Fruit fly (Drosophila melanogaster): ENCODE measurements around the gene cact.
A peak's percentile ranks its signal among the peaks of the same experiment; 100 is the strongest.

The cact gene

DNA sequence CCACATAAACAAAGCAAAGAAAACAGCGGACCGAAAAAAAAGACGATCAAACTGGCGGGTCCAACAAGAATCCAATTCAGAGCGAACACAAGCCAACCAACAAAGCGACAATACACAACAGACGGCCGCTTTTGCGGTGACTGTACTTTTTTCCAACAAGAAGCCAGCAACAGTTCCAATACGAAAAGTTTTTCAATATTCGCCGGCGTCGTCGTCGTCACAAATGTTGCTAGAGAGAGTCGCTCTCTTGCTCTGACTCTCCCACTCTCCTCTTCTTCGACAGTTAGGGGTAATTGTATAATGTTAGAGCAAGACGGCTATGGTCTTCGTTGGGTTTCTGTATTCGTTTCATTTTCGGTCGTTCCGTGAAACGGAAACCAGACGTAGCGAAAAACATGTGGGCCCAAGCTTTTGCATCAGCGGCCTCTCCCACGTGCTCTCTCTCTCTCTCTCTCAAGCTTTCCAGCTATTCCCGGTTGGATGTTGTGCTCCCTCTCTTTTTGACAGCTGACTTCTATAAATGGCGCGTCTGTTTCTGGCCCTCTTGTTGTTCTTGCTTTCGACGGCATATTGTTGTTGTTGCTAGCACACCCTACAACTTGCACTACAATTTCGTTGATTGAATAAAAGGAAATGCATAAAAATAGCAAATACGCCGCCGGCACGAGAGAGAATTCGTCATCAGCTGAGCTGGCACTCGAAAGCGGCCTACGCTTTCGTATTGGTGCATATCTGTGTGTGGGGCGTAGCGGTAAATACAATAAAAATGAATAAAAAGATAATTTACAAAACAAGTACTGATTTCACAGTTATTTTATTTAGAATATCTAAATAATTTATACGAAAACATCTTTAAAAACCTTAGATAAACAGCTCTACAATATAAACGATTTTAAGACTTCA lies 56.5 kb downstream of the cact start:
- peak; percentile 93 for TF ChIP-seq CG12768 (GFP tag; optimal IDR thresholded peaks at IDR 0.05)
- TF ChIP-seq Hr96 (GFP tag; optimal IDR thresholded peaks at IDR 0.05) = peak; percentile 89
- peak; percentile 84 for TF ChIP-seq Crg-1 (GFP tag; optimal IDR thresholded peaks at IDR 0.05)
- peak; percentile 65 for TF ChIP-seq CG14711 (tag; optimal IDR thresholded peaks at IDR 0.05)
- peak; percentile 52 for TF ChIP-seq Clk (GFP tag; optimal IDR thresholded peaks at IDR 0.05)
- TF ChIP-seq CG33017 (tag; optimal IDR thresholded peaks at IDR 0.05) = peak; percentile 85
- peak; percentile 99 for TF ChIP-seq kay (GFP tag; ENCODE audit: borderline replicate concordance)
- peak; percentile 99 for TF ChIP-seq Mnt (GFP tag; optimal IDR thresholded peaks at IDR 0.05)
- TF ChIP-seq bab1 (GFP tag; optimal IDR thresholded peaks at IDR 0.05) = peak; percentile 92
- TF ChIP-seq CG5204 (GFP tag; optimal IDR thresholded peaks at IDR 0.05) = no peak
- TF ChIP-seq toe (GFP tag; optimal IDR thresholded peaks at IDR 0.05) = no peak
- TF ChIP-seq tj (GFP tag; optimal IDR thresholded peaks at IDR 0.05) = peak; percentile 85
- TF ChIP-seq pad (GFP tag; optimal IDR thresholded peaks at IDR 0.05) = peak; percentile 100
- TF ChIP-seq CG7101 (tag; optimal IDR thresholded peaks at IDR 0.05) = peak; percentile 94
- TF ChIP-seq cic (GFP tag; optimal IDR thresholded peaks at IDR 0.05) = peak; percentile 99
- peak; percentile 98 for TF ChIP-seq CG11617 (GFP tag; optimal IDR thresholded peaks at IDR 0.05)
- peak; percentile 92 for TF ChIP-seq CG7045 (GFP tag; optimal IDR thresholded peaks at IDR 0.05)
- TF ChIP-seq CG1620 (GFP tag; optimal IDR thresholded peaks at IDR 0.05) = peak; percentile 32
- TF ChIP-seq cnc (optimal IDR thresholded peaks at IDR 0.05) = no peak
- TF ChIP-seq ovo (GFP tag; optimal IDR thresholded peaks at IDR 0.05) = peak; percentile 86

dm6 chr2L:16268869-16269231 lies 57.2 kb downstream of the cact start:
- TF ChIP-seq cnc (optimal IDR thresholded peaks at IDR 0.05) (no peak), tj (GFP tag; optimal IDR thresholded peaks at IDR 0.05) (no peak), kay (GFP tag; ENCODE audit: borderline replicate concordance) (peak; percentile 73)

DNA sequence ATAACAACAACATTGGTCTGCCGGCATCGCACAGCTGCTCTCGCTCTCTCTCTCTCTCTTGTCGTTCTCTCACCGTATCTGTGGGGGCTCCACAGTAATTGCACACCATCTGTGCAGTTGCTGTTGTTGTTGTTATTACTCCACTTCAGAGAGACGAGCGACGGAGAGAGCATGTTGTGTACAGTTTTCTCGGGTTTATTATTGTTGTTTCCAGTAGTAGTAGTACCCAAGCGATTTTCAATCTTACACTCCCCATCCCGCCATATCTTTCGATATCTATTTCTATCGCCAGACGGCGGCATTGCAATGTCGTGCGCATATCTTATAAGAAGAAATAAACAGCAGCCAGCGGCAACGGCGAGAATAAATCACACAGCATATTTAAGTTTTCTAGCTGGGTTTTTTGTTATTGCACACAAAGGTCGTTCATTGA lies 57.9 kb downstream of the cact start:
- TF ChIP-seq CG33017 (tag; optimal IDR thresholded peaks at IDR 0.05) (peak; percentile 25), CG1620 (GFP tag; optimal IDR thresholded peaks at IDR 0.05) (no peak), CG12768 (GFP tag; optimal IDR thresholded peaks at IDR 0.05) (peak; percentile 17), tj (GFP tag; optimal IDR thresholded peaks at IDR 0.05) (peak; percentile 23), bab1 (GFP tag; optimal IDR thresholded peaks at IDR 0.05) (peak; percentile 43), Hr96 (GFP tag; optimal IDR thresholded peaks at IDR 0.05) (no peak), cic (GFP tag; optimal IDR thresholded peaks at IDR 0.05) (peak; percentile 81), pad (GFP tag; optimal IDR thresholded peaks at IDR 0.05) (peak; percentile 68)

DNA sequence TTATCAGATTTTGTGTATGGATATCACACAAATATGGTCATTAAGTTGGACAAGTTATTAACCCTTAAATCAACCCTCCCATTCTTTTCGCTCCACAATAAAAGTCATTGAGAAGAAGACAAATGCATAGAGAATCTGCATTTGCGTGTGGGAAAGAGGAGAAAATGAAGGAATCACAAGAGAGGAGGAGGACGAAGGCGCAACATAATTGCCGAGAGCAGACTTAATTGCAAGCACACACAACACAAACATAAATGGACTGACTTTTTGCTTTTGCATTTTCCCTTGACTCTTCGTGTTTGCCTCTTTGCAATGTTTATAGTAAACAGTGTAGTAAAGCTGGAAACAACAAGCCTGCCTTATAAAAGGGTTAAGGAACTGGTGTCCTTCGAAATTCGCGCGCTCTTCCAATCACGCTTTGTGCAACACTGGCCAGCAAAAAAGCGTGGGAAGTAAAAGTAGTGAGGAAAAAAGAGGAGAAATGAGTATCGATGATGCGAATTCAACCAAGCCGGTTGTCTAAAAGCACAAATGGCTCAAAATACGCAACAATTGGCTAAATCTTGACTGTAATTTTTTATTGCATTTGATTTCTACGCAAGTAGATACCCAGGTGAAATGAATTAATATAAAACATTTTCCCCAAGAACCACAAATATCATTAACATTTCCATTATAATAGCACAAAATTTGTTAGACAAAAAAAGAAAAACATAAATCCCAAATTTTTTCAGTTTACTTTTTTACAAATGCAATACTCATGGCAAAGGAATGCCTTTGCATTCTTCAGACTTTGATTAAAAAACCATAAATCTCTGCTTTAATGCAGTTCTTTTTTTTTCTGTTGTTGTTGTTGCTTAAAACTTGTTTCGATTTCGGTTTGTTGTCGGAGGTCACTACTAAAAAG lies 58.6 kb downstream of the cact start:
- TF ChIP-seq cnc (optimal IDR thresholded peaks at IDR 0.05) = no peak
- TF ChIP-seq CG1620 (GFP tag; optimal IDR thresholded peaks at IDR 0.05) = no peak
- TF ChIP-seq cic (GFP tag; optimal IDR thresholded peaks at IDR 0.05) = no peak
- no peak for TF ChIP-seq ovo (GFP tag; optimal IDR thresholded peaks at IDR 0.05)
- no peak for TF ChIP-seq kay (GFP tag; ENCODE audit: borderline replicate concordance)
- TF ChIP-seq pad (GFP tag; optimal IDR thresholded peaks at IDR 0.05) = no peak
- TF ChIP-seq CG33017 (tag; optimal IDR thresholded peaks at IDR 0.05) = no peak
- TF ChIP-seq CG12768 (GFP tag; optimal IDR thresholded peaks at IDR 0.05) = no peak
- TF ChIP-seq tj (GFP tag; optimal IDR thresholded peaks at IDR 0.05) = no peak
- TF ChIP-seq Crg-1 (GFP tag; optimal IDR thresholded peaks at IDR 0.05) = no peak
- TF ChIP-seq Mnt (GFP tag; optimal IDR thresholded peaks at IDR 0.05) = no peak
- no peak for TF ChIP-seq CG11617 (GFP tag; optimal IDR thresholded peaks at IDR 0.05)
- no peak for TF ChIP-seq toe (GFP tag; optimal IDR thresholded peaks at IDR 0.05)
- no peak for TF ChIP-seq CG14711 (tag; optimal IDR thresholded peaks at IDR 0.05)
- no peak for TF ChIP-seq Hr96 (GFP tag; optimal IDR thresholded peaks at IDR 0.05)

DNA sequence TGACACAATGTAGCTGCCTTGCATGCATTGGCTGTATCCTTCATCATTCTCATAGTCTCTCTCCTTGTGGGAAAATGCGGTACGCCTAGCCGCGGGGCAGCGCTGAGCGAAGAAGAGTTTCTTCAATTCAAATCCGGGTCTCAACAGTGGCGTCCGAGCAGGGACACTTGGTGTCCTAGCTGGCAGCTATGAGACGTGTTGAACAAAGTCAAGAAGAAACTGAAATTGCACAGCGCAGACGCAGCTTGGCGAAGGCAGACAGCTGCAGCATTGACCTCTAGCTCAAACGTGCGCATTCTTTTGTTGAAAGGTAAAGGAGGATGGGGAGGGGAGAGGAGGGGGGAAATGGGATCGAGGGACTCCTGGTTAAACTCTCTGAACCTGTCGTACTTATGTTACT lies 62.3 kb downstream of the cact start:
- TF ChIP-seq kay (GFP tag; ENCODE audit: borderline replicate concordance) (no peak), cic (GFP tag; optimal IDR thresholded peaks at IDR 0.05) (no peak), pad (GFP tag; optimal IDR thresholded peaks at IDR 0.05) (no peak), ovo (GFP tag; optimal IDR thresholded peaks at IDR 0.05) (no peak), Mnt (GFP tag; optimal IDR thresholded peaks at IDR 0.05) (no peak), CG5204 (GFP tag; optimal IDR thresholded peaks at IDR 0.05) (no peak), CG7101 (tag; optimal IDR thresholded peaks at IDR 0.05) (no peak), tj (GFP tag; optimal IDR thresholded peaks at IDR 0.05) (no peak), CG33017 (tag; optimal IDR thresholded peaks at IDR 0.05) (no peak), Hr96 (GFP tag; optimal IDR thresholded peaks at IDR 0.05) (no peak), Clk (GFP tag; optimal IDR thresholded peaks at IDR 0.05) (no peak), Crg-1 (GFP tag; optimal IDR thresholded peaks at IDR 0.05) (no peak), toe (GFP tag; optimal IDR thresholded peaks at IDR 0.05) (no peak), CG12768 (GFP tag; optimal IDR thresholded peaks at IDR 0.05) (no peak), CG11617 (GFP tag; optimal IDR thresholded peaks at IDR 0.05) (no peak), bab1 (GFP tag; optimal IDR thresholded peaks at IDR 0.05) (no peak), CG1620 (GFP tag; optimal IDR thresholded peaks at IDR 0.05) (no peak)
